Worm (Caenorhabditis elegans): ENCODE measurements around the gene zipt-9.

zipt-9 gene

DNA sequence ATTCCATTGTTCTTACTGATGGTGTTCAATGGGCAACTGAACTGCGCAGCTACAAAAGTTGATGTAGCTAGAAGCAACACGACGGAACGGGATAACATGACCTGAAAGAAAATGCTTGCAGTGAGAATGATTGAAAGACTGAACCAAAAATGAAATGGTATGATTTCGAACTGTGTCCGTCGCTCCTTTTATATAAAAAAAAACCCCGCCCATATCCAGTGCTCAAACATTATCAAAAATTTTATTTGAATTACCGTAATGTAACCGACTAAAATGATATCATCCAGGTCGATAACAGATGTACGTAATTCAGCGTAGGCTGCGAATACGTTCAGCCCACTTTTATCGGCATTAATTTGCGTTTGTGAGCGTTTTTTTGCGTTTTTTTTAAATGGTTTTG, 23.3 kb upstream of the zipt-9 start, which contains the start of gene irg-5:
irg-5 (minus strand) TSS at position 101 of the 400 bp plus-strand sequence.
- TF ChIP-seq sem-2 (GFP tag; optimal IDR thresholded peaks at IDR 0.05) = no peak
- TF ChIP-seq ztf-11 (tag; optimal IDR thresholded peaks at IDR 0.05) = no peak
- TF ChIP-seq blmp-1 (tag; optimal IDR thresholded peaks at IDR 0.05) = no peak
- no peak for TF ChIP-seq unc-62 (GFP tag; optimal IDR thresholded peaks at IDR 0.05)
- TF ChIP-seq mep-1 (tag; optimal IDR thresholded peaks at IDR 0.05) = no peak
- no peak for TF ChIP-seq flh-1 (GFP tag; optimal IDR thresholded peaks at IDR 0.05)
- TF ChIP-seq ceh-39 (tag; optimal IDR thresholded peaks at IDR 0.05) = no peak
- TF ChIP-seq nhr-2 (tag; optimal IDR thresholded peaks at IDR 0.05) = no peak
- TF ChIP-seq ces-1 (GFP tag; optimal IDR thresholded peaks at IDR 0.05) = no peak
- no peak for TF ChIP-seq unc-120 (tag; optimal IDR thresholded peaks at IDR 0.05; ENCODE audit: poor library complexity, severe bottlenecking)
- no peak for TF ChIP-seq nhr-28 (tag; optimal IDR thresholded peaks at IDR 0.05)

DNA sequence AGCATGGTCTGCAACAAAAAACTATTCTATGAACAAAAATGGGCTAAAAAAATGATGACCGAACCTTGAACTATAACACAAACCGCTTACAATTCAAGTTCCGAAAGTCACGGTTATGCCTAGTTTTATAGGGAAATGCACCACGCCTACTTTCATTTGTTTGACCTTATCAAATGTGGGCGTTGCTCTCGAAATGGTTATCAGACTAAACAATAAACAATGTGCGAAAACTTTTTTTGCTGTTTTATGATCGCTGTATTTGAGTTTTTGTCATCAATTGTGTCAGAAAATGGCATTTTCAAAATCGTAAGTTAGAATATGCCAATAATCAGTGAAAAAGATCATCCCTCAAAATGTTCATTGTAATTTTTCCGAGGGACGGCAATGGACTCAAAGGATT, 21.1 kb upstream of the zipt-9 start, which contains the start of gene F35E12.6:
F35E12.6 (minus strand) TSS at position 101 of the 400 bp plus-strand sequence.
- TF ChIP-seq unc-39 (tag; optimal IDR thresholded peaks at IDR 0.05) = no peak
- TF ChIP-seq ham-2 (GFP tag; optimal IDR thresholded peaks at IDR 0.05) = no peak
- TF ChIP-seq M03D4.4 (tag; optimal IDR thresholded peaks at IDR 0.05) = no peak
- TF ChIP-seq sem-2 (GFP tag; optimal IDR thresholded peaks at IDR 0.05) = no peak
- no peak for TF ChIP-seq nhr-237 (tag; optimal IDR thresholded peaks at IDR 0.05)
- TF ChIP-seq lsy-2 (tag; optimal IDR thresholded peaks at IDR 0.05) = no peak
- TF ChIP-seq elt-1 (tag; optimal IDR thresholded peaks at IDR 0.05; ENCODE audit: borderline replicate concordance, insufficient read depth) = no peak
- no peak for TF ChIP-seq flh-1 (GFP tag; optimal IDR thresholded peaks at IDR 0.05)
- TF ChIP-seq nhr-28 (tag; optimal IDR thresholded peaks at IDR 0.05) = no peak

DNA sequence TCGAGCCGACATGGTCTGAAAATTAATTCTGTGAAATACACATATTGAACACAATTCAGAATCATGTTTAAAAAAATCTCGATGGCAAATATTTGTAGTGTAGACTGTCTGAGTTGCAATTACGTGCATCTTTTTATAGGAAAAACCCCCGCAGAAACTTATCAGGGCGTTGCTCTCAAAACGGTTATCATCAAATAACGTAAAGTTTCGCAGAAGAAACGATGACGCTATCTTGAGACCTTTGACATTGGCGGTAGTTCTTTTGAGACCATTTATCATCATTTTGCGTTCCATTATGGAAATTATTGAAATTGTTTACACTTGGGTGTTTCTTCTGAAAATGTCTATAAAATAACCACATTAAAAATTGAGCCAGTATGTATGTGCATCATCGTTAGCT, 15.7 kb upstream of the zipt-9 start, which contains the start of gene dct-17:
dct-17 (minus strand) TSS at position 23 of the 400 bp plus-strand sequence.
- TF ChIP-seq nhr-12 (tag; optimal IDR thresholded peaks at IDR 0.05) (no peak), lsy-2 (tag; optimal IDR thresholded peaks at IDR 0.05) (no peak), lin-13 (tag; optimal IDR thresholded peaks at IDR 0.05) (no peak), nhr-2 (tag; optimal IDR thresholded peaks at IDR 0.05) (no peak), sem-2 (GFP tag; optimal IDR thresholded peaks at IDR 0.05) (no peak), nhr-237 (tag; optimal IDR thresholded peaks at IDR 0.05) (no peak), elt-1 (tag; optimal IDR thresholded peaks at IDR 0.05; ENCODE audit: borderline replicate concordance, insufficient read depth) (no peak), sptf-1 (tag; optimal IDR thresholded peaks at IDR 0.05) (no peak)

DNA sequence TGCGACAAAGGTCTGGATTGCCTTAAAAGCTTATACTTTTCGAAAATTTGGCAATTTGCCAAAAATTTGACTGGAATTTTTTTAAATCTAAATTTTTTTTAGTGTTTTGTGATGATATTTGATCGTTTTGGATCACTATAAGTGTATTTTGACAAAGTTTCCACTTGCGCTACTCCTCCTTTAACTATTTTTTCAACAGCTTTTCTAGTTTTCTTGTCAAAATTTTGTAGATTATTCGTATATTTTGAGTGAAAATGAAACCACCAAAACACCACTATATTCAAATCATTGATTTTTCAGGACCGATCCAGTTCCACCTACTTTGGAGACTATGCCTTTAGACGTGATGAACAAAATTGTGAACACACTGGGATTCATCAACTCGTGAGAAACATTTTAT, 10.5 kb upstream of the zipt-9 start, which contains the start of gene fbxa-181:
fbxa-181 (plus strand) TSS at position 301 of the 400 bp plus-strand sequence.
- TF ChIP-seq zip-8 (tag; optimal IDR thresholded peaks at IDR 0.05) (no peak), nhr-28 (tag; optimal IDR thresholded peaks at IDR 0.05) (no peak), lin-13 (tag; optimal IDR thresholded peaks at IDR 0.05) (no peak), nhr-12 (tag; optimal IDR thresholded peaks at IDR 0.05) (no peak), ces-1 (GFP tag; optimal IDR thresholded peaks at IDR 0.05) (no peak), lin-32 (GFP tag; optimal IDR thresholded peaks at IDR 0.05) (no peak), nhr-237 (tag; optimal IDR thresholded peaks at IDR 0.05) (no peak), snpc-4 (tag; optimal IDR thresholded peaks at IDR 0.05) (no peak), unc-120 (tag; optimal IDR thresholded peaks at IDR 0.05; ENCODE audit: poor library complexity, severe bottlenecking) (no peak), mab-5 (tag; optimal IDR thresholded peaks at IDR 0.05) (no peak), mep-1 (tag; optimal IDR thresholded peaks at IDR 0.05) (no peak), nhr-76 (tag; optimal IDR thresholded peaks at IDR 0.05) (no peak), tbx-8 (GFP tag; optimal IDR thresholded peaks at IDR 0.05) (no peak), unc-62 (GFP tag; optimal IDR thresholded peaks at IDR 0.05) (no peak), lsy-2 (tag; optimal IDR thresholded peaks at IDR 0.05) (no peak), hlh-1 (tag; optimal IDR thresholded peaks at IDR 0.05) (no peak)

DNA sequence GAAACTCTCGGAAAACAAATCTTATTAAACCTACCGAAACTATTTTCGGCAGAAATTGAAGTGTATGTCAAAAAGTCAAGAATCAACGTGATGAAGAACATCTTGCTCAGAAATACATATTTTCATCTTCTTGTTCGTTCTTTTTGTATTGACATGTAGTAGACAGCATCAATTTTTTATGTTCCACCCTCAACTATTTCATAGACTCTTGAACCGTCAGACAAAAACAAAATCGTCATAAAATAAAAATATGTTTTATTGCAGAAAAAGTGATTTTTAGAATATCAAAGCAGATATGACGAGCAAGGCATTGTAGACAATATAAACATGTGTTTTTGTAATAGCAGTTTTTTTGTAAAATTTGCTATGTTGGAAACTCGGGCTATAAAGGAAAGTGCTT, 9.7 kb upstream of the zipt-9 start, which contains the start of gene F35E12.2:
F35E12.2 (minus strand) TSS at position 101 of the 400 bp plus-strand sequence.
- no peak for TF ChIP-seq nhr-237 (tag; optimal IDR thresholded peaks at IDR 0.05)
- no peak for TF ChIP-seq zip-8 (tag; optimal IDR thresholded peaks at IDR 0.05)
- no peak for TF ChIP-seq lin-32 (GFP tag; optimal IDR thresholded peaks at IDR 0.05)
- no peak for TF ChIP-seq unc-62 (GFP tag; optimal IDR thresholded peaks at IDR 0.05)
- no peak for TF ChIP-seq unc-39 (tag; optimal IDR thresholded peaks at IDR 0.05)
- TF ChIP-seq elt-1 (tag; optimal IDR thresholded peaks at IDR 0.05; ENCODE audit: borderline replicate concordance, insufficient read depth) = no peak
- no peak for TF ChIP-seq ceh-83 (GFP tag; optimal IDR thresholded peaks at IDR 0.05)
- no peak for TF ChIP-seq snpc-4 (tag; optimal IDR thresholded peaks at IDR 0.05)
- TF ChIP-seq flh-1 (GFP tag; optimal IDR thresholded peaks at IDR 0.05) = no peak

DNA sequence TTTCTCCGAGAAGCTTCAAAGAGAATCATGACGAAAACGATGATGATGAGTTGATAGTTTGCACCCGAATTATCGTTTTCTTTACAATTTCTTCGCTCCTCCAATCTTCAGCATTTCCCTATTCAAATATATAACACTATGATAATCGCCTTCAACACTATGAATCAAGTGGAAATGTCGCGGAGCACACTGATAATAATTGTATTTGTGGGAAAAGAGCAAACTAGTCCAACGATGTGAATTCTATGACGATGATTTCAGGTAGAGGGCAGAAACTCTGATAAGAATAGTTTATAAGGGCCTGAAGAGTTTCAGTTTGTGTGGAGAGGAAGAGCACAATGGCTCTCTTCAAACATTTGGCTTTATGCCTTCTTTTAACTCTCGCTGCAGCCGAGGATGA, 1.5 kb upstream of the zipt-9 start, which contains the start of gene T01D3.6:
T01D3.6 (plus strand) TSS at position 294 of the 400 bp plus-strand sequence.
- TF ChIP-seq nhr-237 (tag; optimal IDR thresholded peaks at IDR 0.05) = no peak
- no peak for TF ChIP-seq unc-39 (tag; optimal IDR thresholded peaks at IDR 0.05)
- no peak for TF ChIP-seq nhr-28 (tag; optimal IDR thresholded peaks at IDR 0.05)
- no peak for TF ChIP-seq lin-13 (tag; optimal IDR thresholded peaks at IDR 0.05)
- TF ChIP-seq pha-4 (tag; optimal IDR thresholded peaks at IDR 0.05) = no peak
- no peak for TF ChIP-seq hlh-1 (tag; optimal IDR thresholded peaks at IDR 0.05)
- no peak for TF ChIP-seq snpc-4 (tag; optimal IDR thresholded peaks at IDR 0.05)
- TF ChIP-seq unc-120 (tag; optimal IDR thresholded peaks at IDR 0.05; ENCODE audit: poor library complexity, severe bottlenecking) = no peak
- no peak for TF ChIP-seq mep-1 (tag; optimal IDR thresholded peaks at IDR 0.05)
- no peak for TF ChIP-seq ceh-39 (tag; optimal IDR thresholded peaks at IDR 0.05)
- no peak for TF ChIP-seq lsy-2 (tag; optimal IDR thresholded peaks at IDR 0.05)
- TF ChIP-seq elt-3 (tag; optimal IDR thresholded peaks at IDR 0.05) = no peak
- TF ChIP-seq elt-1 (tag; optimal IDR thresholded peaks at IDR 0.05; ENCODE audit: borderline replicate concordance, insufficient read depth) = no peak

Measured in whole organism, mixed stage, embryonic.